Worm (Caenorhabditis elegans) whole organism, young adult: ENCODE results near the gene nhr-97.

Source experiments
- B0336.3 ChIP-seq: fragments of 200-800 bp; sonication (Bioruptor generic); IDR thresholded peaks from 2 replicates; pipeline ENCODE4 v1.3.6; 2022; ENCODE audit warnings: missing genetic modification characterization, missing compliant biosample characterization
- F52B5.7 ChIP-seq: sonication (generic microtip); optimal IDR thresholded peaks from 2 replicates; lab custom pipeline; 2016; ENCODE audit warnings: mild to moderate bottlenecking, missing genetic modification characterization, missing compliant biosample characterization
- Y53F4B.3 ChIP-seq: fragments of 200-800 bp; sonication (Bioruptor generic); IDR thresholded peaks from 2 replicates; pipeline ENCODE4 v1.3.6; 2022; ENCODE audit warnings: missing genetic modification reagents, missing genetic modification characterization, missing compliant biosample characterization
- ZK185.1 ChIP-seq: sonication (generic microtip); optimal IDR thresholded peaks from 2 replicates; lab custom pipeline; 2016; ENCODE audit warnings: mild to moderate bottlenecking, missing genetic modification characterization, missing compliant biosample characterization; ENCODE audit not compliant: poor library complexity, severe bottlenecking
- atf-7 ChIP-seq: sonication (generic microtip); optimal IDR thresholded peaks from 2 replicates; lab custom pipeline; 2017; ENCODE audit warnings: mild to moderate bottlenecking, missing genetic modification characterization, missing compliant biosample characterization
- pha-4 ChIP-seq: fragments of 150-350 bp; sonication (generic microtip); optimal IDR thresholded peaks from 2 replicates; lab custom pipeline; 2014; ENCODE audit warnings: missing biosample characterization, missing genetic modification reagents, missing genetic modification characterization
- rec-8 ChIP-seq, 2 experiments: sonication (generic microtip); optimal IDR thresholded peaks; 2 replicates each; lab custom pipeline; 2016; ENCODE audit warnings: mild to moderate bottlenecking in 2 of 2, missing genetic modification characterization in 2 of 2, missing genetic modification reagents in 2 of 2, missing genotype in 2 of 2, missing biosample characterization in 1 of 2, missing compliant biosample characterization in 1 of 2, moderate library complexity in 1 of 2
- rpc-1 ChIP-seq, 2 experiments: fragments of 150-350 bp in 1 of 2; sonication (generic microtip) in 1 of 2; optimal IDR thresholded peaks; 2 replicates each; lab custom pipeline; 2014 to 2018; ENCODE audit warnings: missing biosample characterization in 1 of 2, missing genetic modification characterization in 1 of 2, missing genetic modification reagents in 1 of 2, missing genotype in 1 of 2
- sea-2 ChIP-seq: fragments of 200-800 bp; sonication (Bioruptor generic); IDR thresholded peaks from 2 replicates; pipeline ENCODE4 v1.3.6; 2022; ENCODE audit warnings: missing genetic modification characterization, missing compliant biosample characterization
- unc-62 ChIP-seq: fragments of 150-350 bp; optimal IDR thresholded peaks from 2 replicates; lab custom pipeline; 2014; ENCODE audit warnings: missing biosample characterization, missing genetic modification reagents, missing genetic modification characterization
- ztf-25 ChIP-seq: fragments of 200-800 bp; sonication (Bioruptor generic); IDR thresholded peaks from 2 replicates; pipeline ENCODE4 v1.3.6; 2022; ENCODE audit warnings: missing genetic modification reagents, missing genetic modification characterization, missing compliant biosample characterization
- ztf-3 ChIP-seq: fragments of 200-800 bp; sonication (Bioruptor generic); optimal IDR thresholded peaks from 2 replicates; lab custom pipeline; 2018; ENCODE audit warnings: mild to moderate bottlenecking, missing genetic modification characterization, missing compliant biosample characterization

DNA sequence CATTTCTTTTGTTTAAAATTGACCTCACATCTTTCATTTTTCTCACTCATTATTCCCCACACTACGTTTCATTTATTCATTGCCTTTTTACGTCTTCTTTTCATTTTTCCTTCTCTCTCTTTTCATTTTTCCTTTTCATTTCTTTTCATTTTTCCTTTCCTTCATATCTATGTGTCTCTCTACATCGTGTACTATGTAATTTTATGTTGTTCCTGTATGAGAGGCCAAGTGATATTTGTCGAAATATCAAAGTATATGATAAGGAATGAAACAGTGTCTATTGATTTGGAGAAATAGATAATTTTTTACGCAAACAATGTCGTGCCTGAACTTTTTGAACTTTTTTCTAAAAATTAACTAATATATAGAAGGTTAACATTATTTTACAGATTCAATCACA is 41.0 kb upstream of the nhr-97 start:
- TF ChIP-seq F52B5.7 (tag; lab: Kevin White, UChicago) (no peak), pha-4 (tag; lab: Kevin White, UChicago) (no peak), B0336.3 (GFP tag; lab: Robert Waterston, UW) (no peak), rec-8 (tag; optimal IDR thresholded peaks at IDR 0.05; lab: Kevin White, UChicago) (no peak), rpc-1 (optimal IDR thresholded peaks at IDR 0.05; lab: Kevin White, UChicago) (no peak), rpc-1 (tag; optimal IDR thresholded peaks at IDR 0.05; lab: Kevin White, UChicago) (no peak), ztf-25 (no peak), ztf-3 (GFP tag; lab: Kevin White, UChicago) (no peak), Y53F4B.3 (GFP tag; lab: Robert Waterston, UW) (no peak), ZK185.1 (tag; lab: Kevin White, UChicago) (no peak), atf-7 (no peak), unc-62 (GFP tag; lab: Kevin White, UChicago) (no peak), sea-2 (no peak)
